Fruit fly (Drosophila melanogaster): Measurements from ENCODE around the gene COX7A.

- TF ChIP-seq Sin3A (optimal IDR thresholded peaks at IDR 0.05) (no peak), CG7928 (GFP tag; optimal IDR thresholded peaks at IDR 0.05) (no peak), jigr1 (GFP tag; IDR thresholded peaks at IDR 0.05) (no peak), CG12236 (GFP tag; optimal IDR thresholded peaks at IDR 0.05) (no peak), NC2α (GFP tag; optimal IDR thresholded peaks at IDR 0.05) (no peak), CG13123 (GFP tag; optimal IDR thresholded peaks at IDR 0.05) (no peak), prd (optimal IDR thresholded peaks at IDR 0.05) (no peak), prd (GFP tag; IDR thresholded peaks at IDR 0.05) (no peak), lov (optimal IDR thresholded peaks at IDR 0.05) (no peak), lov (GFP tag; IDR thresholded peaks at IDR 0.05) (no peak), CG8089 (GFP tag; optimal IDR thresholded peaks at IDR 0.05) (no peak), CG18619 (GFP tag; optimal IDR thresholded peaks at IDR 0.05) (no peak), cg (GFP tag; optimal IDR thresholded peaks at IDR 0.05) (peak; percentile 3), CG11093 (GFP tag; IDR thresholded peaks at IDR 0.05) (no peak)
Measured at dm6 chr3R:8353994-8354393, 13.2 kb upstream of the COX7A start.
